Fruit fly (Drosophila melanogaster): ENCODE measurements around the gene CG12268.

- no peak for TF ChIP-seq Sp1 (GFP tag; optimal IDR thresholded peaks at IDR 0.05)
- TF ChIP-seq HLH106 (tag; optimal IDR thresholded peaks at IDR 0.05) = no peak
- TF ChIP-seq dmrt93B (GFP tag; optimal IDR thresholded peaks at IDR 0.05) = peak; percentile 26
- TF ChIP-seq lola (GFP tag; optimal IDR thresholded peaks at IDR 0.05) = no peak
- peak; percentile 39 for TF ChIP-seq rgr (GFP tag; optimal IDR thresholded peaks at IDR 0.05)
- no peak for TF ChIP-seq br (GFP tag; optimal IDR thresholded peaks at IDR 0.05)
- TF ChIP-seq psq (GFP tag; optimal IDR thresholded peaks at IDR 0.05) = no peak
- TF ChIP-seq Rel (GFP tag; optimal IDR thresholded peaks at IDR 0.05) = no peak
- no peak for TF ChIP-seq Rel (tag; optimal IDR thresholded peaks at IDR 0.05)
- no peak for TF ChIP-seq pan (optimal IDR thresholded peaks at IDR 0.05)
- no peak for TF ChIP-seq CrebA (GFP tag; optimal IDR thresholded peaks at IDR 0.05; ENCODE audit: borderline replicate concordance)
- peak; percentile 54 for TF ChIP-seq OdsH (GFP tag; optimal IDR thresholded peaks at IDR 0.05)
- TF ChIP-seq brk (GFP tag; optimal IDR thresholded peaks at IDR 0.05) = no peak
These were observed 8.0 kb downstream of the CG12268 start for dm6 chr3R:23939921-23940839.
